Worm (Caenorhabditis elegans): ENCODE measurements around the gene mdt-4.
"Not testable (repeated sequence)": the region's sequence is repeated elsewhere in the genome, so short reads cannot be mapped to it uniquely, and the experiment has no call there.

DNA sequence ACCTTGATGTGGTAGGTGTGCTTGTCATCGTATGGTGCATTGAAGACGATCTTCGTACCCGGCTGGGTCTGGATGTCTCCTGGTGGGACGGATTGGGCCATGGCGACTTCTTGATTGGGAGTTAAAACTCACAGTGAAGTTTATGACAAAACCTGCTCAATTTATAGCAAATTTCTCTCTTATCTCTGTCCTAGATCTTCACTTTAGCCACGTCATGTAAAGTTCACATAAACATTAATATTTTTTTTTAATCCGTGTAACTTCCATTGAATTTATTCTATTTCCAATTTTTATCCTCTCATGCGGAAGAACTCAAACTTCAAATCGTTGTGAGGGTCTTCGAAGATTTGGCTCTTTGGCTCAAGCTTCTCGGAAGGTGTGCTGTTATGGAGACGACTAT, 27.3 kb downstream of the mdt-4 start, which contains the start of gene msp-31:
- TF ChIP-seq hlh-12 (tag; optimal IDR thresholded peaks at IDR 0.05); C06A6.2 (GFP tag; conservative IDR thresholded peaks at IDR 0.05); tbx-9 (tag; optimal IDR thresholded peaks at IDR 0.05; ENCODE audit: borderline replicate concordance); T07F8.4 (tag; optimal IDR thresholded peaks at IDR 0.05); K12H6.12 (tag; optimal IDR thresholded peaks at IDR 0.05); ama-1 (optimal IDR thresholded peaks at IDR 0.05); ama-1 (GFP tag; optimal IDR thresholded peaks at IDR 0.05); unc-62 (GFP tag; optimal IDR thresholded peaks at IDR 0.05); mcd-1 (GFP tag; IDR thresholded peaks at IDR 0.05); bed-2 (GFP tag; IDR thresholded peaks at IDR 0.05); efl-1 (GFP tag; optimal IDR thresholded peaks at IDR 0.05); snpc-4 (GFP tag; optimal IDR thresholded peaks at IDR 0.05); snpc-4 (tag; optimal IDR thresholded peaks at IDR 0.05); snpc-1.3 (tag; optimal IDR thresholded peaks at IDR 0.05; ENCODE audit: insufficient read depth); akir-1 (GFP tag; optimal IDR thresholded peaks at IDR 0.05); lin-35 (GFP tag; optimal IDR thresholded peaks at IDR 0.05): not testable (repeated sequence)
